Fruit fly (Drosophila melanogaster) whole organism, embryonic: Measurements from ENCODE around the gene Tfb5.
A peak's percentile ranks its signal among the peaks of the same experiment; 100 is the strongest.

ENCODE experiments used
- Asciz ChIP-seq: fragments of 200-800 bp; sonication (Bioruptor generic); optimal IDR thresholded peaks from 2 replicates; lab custom pipeline; 2017; ENCODE audit warnings: missing biosample characterization, mild to moderate bottlenecking, missing genetic modification characterization, missing genetic modification reagents
- B-H1 ChIP-seq: fragments of 200-800 bp; sonication (Bioruptor generic); IDR thresholded peaks from 3 replicates; pipeline ENCODE4 v1.3.6; 2022; ENCODE audit warnings: missing biosample characterization, missing genetic modification characterization
- Bteb2 ChIP-seq: fragments of 200-800 bp; sonication (Bioruptor generic); optimal IDR thresholded peaks from 2 replicates; lab custom pipeline; 2016; ENCODE audit warnings: missing biosample characterization, missing genetic modification characterization
- CG11696 ChIP-seq: fragments of 200-800 bp; sonication (Bioruptor generic); IDR thresholded peaks from 2 replicates; pipeline ENCODE4 v1.3.6; 2022; ENCODE audit warnings: missing biosample characterization, missing genetic modification characterization
- CG12104 ChIP-seq: fragments of 200-800 bp; sonication (Bioruptor generic); optimal IDR thresholded peaks from 3 replicates; lab custom pipeline; 2016; ENCODE audit warnings: missing biosample characterization, missing genetic modification characterization
- CG13123 ChIP-seq: fragments of 200-800 bp; sonication (Bioruptor generic); optimal IDR thresholded peaks from 2 replicates; lab custom pipeline; 2016; ENCODE audit warnings: missing biosample characterization, missing genetic modification characterization
- CG16779 ChIP-seq: fragments of 200-800 bp; sonication (Bioruptor generic); IDR thresholded peaks from 2 replicates; pipeline ENCODE4 v1.3.6; 2022; ENCODE audit warnings: missing biosample characterization, missing genetic modification characterization
- CG16863 ChIP-seq: fragments of 200-800 bp; sonication (Bioruptor generic); optimal IDR thresholded peaks from 3 replicates; lab custom pipeline; 2016; ENCODE audit warnings: missing biosample characterization, missing genetic modification characterization
- CG18011 ChIP-seq: fragments of 200-800 bp; sonication (Bioruptor generic); optimal IDR thresholded peaks from 2 replicates; lab custom pipeline; 2017; ENCODE audit warnings: missing biosample characterization, missing genetic modification characterization, mild to moderate bottlenecking, moderate library complexity, missing genotype
- CG2199 ChIP-seq: fragments of 200-800 bp; sonication (Bioruptor generic); IDR thresholded peaks from 3 replicates; pipeline ENCODE4 v1.3.6; 2022; ENCODE audit warnings: missing biosample characterization, missing genetic modification characterization
- CG2875 ChIP-seq: fragments of 200-800 bp; sonication (Bioruptor generic); optimal IDR thresholded peaks from 2 replicates; lab custom pipeline; 2017; ENCODE audit warnings: missing biosample characterization, mild to moderate bottlenecking, missing genetic modification characterization, missing genetic modification reagents
- CG3281 ChIP-seq: fragments of 200-800 bp; sonication (Bioruptor generic); optimal IDR thresholded peaks from 3 replicates; lab custom pipeline; 2017; ENCODE audit warnings: missing biosample characterization, mild to moderate bottlenecking, missing genetic modification characterization
- CG3847 ChIP-seq: fragments of 200-800 bp; sonication (Bioruptor generic); IDR thresholded peaks from 2 replicates; pipeline ENCODE4 v1.3.6; 2022; ENCODE audit warnings: missing biosample characterization, missing genetic modification characterization
- CG4360 ChIP-seq: fragments of 200-800 bp; sonication (Bioruptor generic); IDR thresholded peaks from 2 replicates; pipeline ENCODE4 v1.3.6; 2022; ENCODE audit warnings: missing biosample characterization, missing genetic modification characterization
- CG4854 ChIP-seq: fragments of 200-800 bp; sonication (Bioruptor generic); optimal IDR thresholded peaks from 2 replicates; lab custom pipeline; 2016; ENCODE audit warnings: missing biosample characterization, missing genetic modification characterization, inconsistent platforms
- CG5953 ChIP-seq: fragments of 200-800 bp; sonication (Bioruptor generic); IDR thresholded peaks from 2 replicates; pipeline ENCODE4 v1.3.6; 2022; ENCODE audit warnings: missing biosample characterization, missing genetic modification characterization
- CG6689 ChIP-seq: fragments of 200-800 bp; sonication (Bioruptor generic); IDR thresholded peaks from 2 replicates; pipeline ENCODE4 v1.3.6; 2022; ENCODE audit warnings: missing biosample characterization, missing genetic modification characterization
- CG6854 ChIP-seq: fragments of 200-800 bp; sonication (Bioruptor generic); optimal IDR thresholded peaks from 3 replicates; lab custom pipeline; 2017; ENCODE audit warnings: missing biosample characterization, mild to moderate bottlenecking, missing genetic modification characterization
- CG8944 ChIP-seq: fragments of 200-800 bp; sonication (Bioruptor generic); optimal IDR thresholded peaks from 3 replicates; lab custom pipeline; 2016; ENCODE audit warnings: missing biosample characterization, missing genetic modification characterization
- CG9817 ChIP-seq: fragments of 200-800 bp; sonication (Bioruptor generic); optimal IDR thresholded peaks from 2 replicates; lab custom pipeline; 2018; ENCODE audit warnings: missing biosample characterization, mild to moderate bottlenecking, missing genetic modification characterization, moderate library complexity
- Deaf1 ChIP-seq: fragments of 200-800 bp; optimal IDR thresholded peaks from 3 replicates; lab custom pipeline; 2019; ENCODE audit warnings: missing biosample characterization, mild to moderate bottlenecking, missing genetic modification characterization, moderate library complexity
- Doc2 ChIP-seq: fragments of 200-800 bp; sonication (Bioruptor generic); IDR thresholded peaks from 2 replicates; pipeline ENCODE4 v1.3.6; 2022; ENCODE audit warnings: missing biosample characterization, missing genetic modification characterization
- Dp ChIP-seq: fragments of 200-800 bp; sonication (Bioruptor generic); optimal IDR thresholded peaks from 2 replicates; lab custom pipeline; 2018; ENCODE audit warnings: missing biosample characterization, mild to moderate bottlenecking, missing genetic modification characterization, moderate library complexity
- Ets97D ChIP-seq: fragments of 200-800 bp; sonication (Bioruptor generic); optimal IDR thresholded peaks from 3 replicates; lab custom pipeline; 2016; ENCODE audit warnings: missing biosample characterization, missing genetic modification characterization
- HLHmδ ChIP-seq: fragments of 200-800 bp; sonication (Bioruptor generic); optimal IDR thresholded peaks from 2 replicates; lab custom pipeline; 2018; ENCODE audit warnings: missing biosample characterization, mild to moderate bottlenecking, missing genetic modification characterization, moderate library complexity
- Jarid2 ChIP-seq: fragments of 200-800 bp; sonication (Bioruptor generic); optimal IDR thresholded peaks from 3 replicates; lab custom pipeline; 2017; ENCODE audit warnings: mild to moderate bottlenecking, missing biosample characterization, missing genetic modification reagents, missing genetic modification characterization
- MBD-R2 ChIP-seq: fragments of 200-800 bp; sonication (Bioruptor generic); IDR thresholded peaks from 2 replicates; pipeline ENCODE4 v1.3.6; 2022; ENCODE audit warnings: missing biosample characterization, missing genetic modification characterization
- ac ChIP-seq: fragments of 200-800 bp; sonication (Bioruptor generic); optimal IDR thresholded peaks from 3 replicates; lab custom pipeline; 2017; ENCODE audit warnings: missing biosample characterization, mild to moderate bottlenecking, missing genetic modification characterization
- crol ChIP-seq: fragments of 200-800 bp; sonication (Bioruptor generic); IDR thresholded peaks from 2 replicates; pipeline ENCODE4 v1.3.6; 2022; ENCODE audit warnings: missing biosample characterization, missing genetic modification characterization
- eyg ChIP-seq: fragments of 200-800 bp; sonication (Bioruptor generic); optimal IDR thresholded peaks from 3 replicates; lab custom pipeline; 2016; ENCODE audit warnings: missing biosample characterization, missing genetic modification characterization
- gro ChIP-seq: fragments of 200-800 bp; sonication (Bioruptor generic); optimal IDR thresholded peaks from 2 replicates; lab custom pipeline; 2016; ENCODE audit warnings: missing biosample characterization, missing genetic modification characterization
- gsb ChIP-seq: fragments of 200-800 bp; sonication (Bioruptor generic); IDR thresholded peaks from 2 replicates; pipeline ENCODE4 v1.3.6; 2022; ENCODE audit warnings: missing biosample characterization, missing genetic modification characterization
- gt ChIP-seq: fragments of 200-800 bp; sonication (Bioruptor generic); IDR thresholded peaks from 2 replicates; pipeline ENCODE4 v1.3.6; 2022; ENCODE audit warnings: missing biosample characterization, missing genetic modification characterization
- hbn ChIP-seq: fragments of 200-800 bp; sonication (Bioruptor generic); IDR thresholded peaks from 2 replicates; pipeline ENCODE4 v1.3.6; 2022; ENCODE audit warnings: missing biosample characterization, missing genetic modification characterization; ENCODE audit not compliant: partially characterized antibody
- insv ChIP-seq, 2 experiments: fragments of 200-800 bp; sonication (Bioruptor generic); optimal IDR thresholded peaks; 3 replicates each; lab custom pipeline; 2016 to 2018; ENCODE audit warnings: missing biosample characterization in 2 of 2, missing genetic modification characterization in 2 of 2
- kah ChIP-seq: fragments of 200-800 bp; sonication (Bioruptor generic); optimal IDR thresholded peaks from 2 replicates; lab custom pipeline; 2018; ENCODE audit warnings: missing biosample characterization, mild to moderate bottlenecking, missing genetic modification characterization
- klu ChIP-seq: fragments of 200-800 bp; sonication (Bioruptor generic); IDR thresholded peaks from 2 replicates; pipeline ENCODE4 v1.3.6; 2022; ENCODE audit warnings: missing biosample characterization, missing genetic modification characterization
- lilli ChIP-seq: fragments of 200-800 bp; sonication (Bioruptor generic); optimal IDR thresholded peaks from 3 replicates; lab custom pipeline; 2016; ENCODE audit warnings: missing biosample characterization, missing genetic modification characterization
- lola ChIP-seq, 3 experiments: fragments of >200 bp in 2 of 3; fragments of 200-800 bp in 1 of 3; sonication (Bioruptor generic) in 1 of 3; optimal IDR thresholded peaks; 2 replicates each; lab custom pipeline; 2017 to 2019; ENCODE audit warnings: missing biosample characterization in 3 of 3, missing genetic modification characterization in 3 of 3, mild to moderate bottlenecking in 1 of 3, moderate library complexity in 1 of 3
- mam ChIP-seq: fragments of 200-800 bp; sonication (Bioruptor generic); optimal IDR thresholded peaks from 3 replicates; lab custom pipeline; 2016; ENCODE audit warnings: missing biosample characterization, missing genetic modification characterization
- nerfin-1 ChIP-seq: fragments of 200-800 bp; sonication (Bioruptor generic); optimal IDR thresholded peaks from 3 replicates; lab custom pipeline; 2019; ENCODE audit warnings: missing biosample characterization, mild to moderate bottlenecking, missing genetic modification characterization, moderate library complexity
- odd ChIP-seq: fragments of 200-800 bp; sonication (Bioruptor generic); optimal IDR thresholded peaks from 2 replicates; lab custom pipeline; 2017; ENCODE audit warnings: missing biosample characterization, mild to moderate bottlenecking, missing genetic modification characterization
- org-1 ChIP-seq: fragments of 200-800 bp; sonication (Bioruptor generic); optimal IDR thresholded peaks from 2 replicates; lab custom pipeline; 2017; ENCODE audit warnings: missing biosample characterization, missing genetic modification characterization
- peb ChIP-seq: fragments of 200-800 bp; sonication (Bioruptor generic); IDR thresholded peaks from 2 replicates; pipeline ENCODE4 v1.3.6; 2022; ENCODE audit warnings: missing biosample characterization, missing genetic modification characterization
- pfk ChIP-seq: fragments of 200-800 bp; sonication (Bioruptor generic); optimal IDR thresholded peaks from 2 replicates; lab custom pipeline; 2018; ENCODE audit warnings: missing biosample characterization, mild to moderate bottlenecking, missing genetic modification characterization, moderate library complexity
- pzg ChIP-seq: fragments of 200-800 bp; sonication (Bioruptor generic); optimal IDR thresholded peaks from 3 replicates; lab custom pipeline; 2018; ENCODE audit warnings: missing biosample characterization, mild to moderate bottlenecking, missing genetic modification characterization, moderate library complexity
- sd ChIP-seq: fragments of 200-800 bp; sonication (Bioruptor generic); optimal IDR thresholded peaks from 3 replicates; lab custom pipeline; 2018; ENCODE audit warnings: missing biosample characterization, mild to moderate bottlenecking, missing genetic modification characterization, moderate library complexity
- sima ChIP-seq: fragments of 200-800 bp; sonication (Bioruptor generic); optimal IDR thresholded peaks from 2 replicates; lab custom pipeline; 2016; ENCODE audit warnings: missing biosample characterization, missing genetic modification characterization
- slp2 ChIP-seq: fragments of 200-800 bp; sonication (Bioruptor generic); optimal IDR thresholded peaks from 2 replicates; lab custom pipeline; 2016; ENCODE audit warnings: missing biosample characterization, missing genetic modification characterization
- tio ChIP-seq: fragments of 200-800 bp; sonication (Bioruptor generic); optimal IDR thresholded peaks from 2 replicates; lab custom pipeline; 2017; ENCODE audit warnings: missing biosample characterization, missing genetic modification characterization, inconsistent platforms
- toy ChIP-seq: fragments of 200-800 bp; sonication (Bioruptor generic); IDR thresholded peaks from 2 replicates; pipeline ENCODE4 v1.3.6; 2022; ENCODE audit warnings: missing biosample characterization, missing genetic modification characterization

The Tfb5 gene

dm6 chr2L:4976988-4977551 lies 33.6 kb downstream of the Tfb5 start, which contains the start of the genes Gmd and CG3792 (continued):
- TF ChIP-seq CG6854 (GFP tag; lab: Kevin White, UChicago) (peak; percentile 79), pfk (peak; percentile 56), HLHmδ (no peak), toy (GFP tag; lab: Robert Waterston, UW) (peak; percentile 90), lilli (peak; percentile 98), CG2199 (GFP tag; lab: Robert Waterston, UW) (peak; percentile 81; the same call in 1 of the 3 replicates), CG3847 (GFP tag; lab: Robert Waterston, UW) (peak; percentile 97), CG16863 (GFP tag; lab: Kevin White, UChicago) (peak; percentile 95), MBD-R2 (peak; percentile 97), pzg (GFP tag; lab: Kevin White, UChicago) (peak; percentile 57), CG11696 (GFP tag; lab: Robert Waterston, UW) (peak; percentile 89), Asciz (GFP tag; lab: Kevin White, UChicago) (no peak), Deaf1 (no peak), ac (GFP tag; lab: Kevin White, UChicago) (peak; percentile 73), CG13123 (GFP tag; lab: Kevin White, UChicago) (peak; percentile 92), B-H1 (peak; percentile 95), sima (GFP tag; lab: Kevin White, UChicago) (peak; percentile 77), CG8944 (peak; percentile 94), gt (peak; percentile 87), gro (GFP tag; lab: Kevin White, UChicago) (peak; percentile 87), tio (GFP tag; lab: Kevin White, UChicago) (no peak), CG4360 (GFP tag; lab: Robert Waterston, UW) (peak; percentile 70), insv (GFP tag; optimal IDR thresholded peaks at IDR 0.05; lab: Kevin White, UChicago) (peak in 1 of 2 experiments; percentile 77), CG2875 (GFP tag; lab: Kevin White, UChicago) (peak; percentile 88), CG4854 (GFP tag; lab: Kevin White, UChicago) (peak; percentile 95), peb (GFP tag; lab: Robert Waterston, UW) (peak; percentile 96), CG3281 (GFP tag; lab: Kevin White, UChicago) (peak; percentile 95), odd (GFP tag; lab: Kevin White, UChicago) (peak; percentile 91), CG6689 (peak; percentile 97), Jarid2 (GFP tag; lab: Kevin White, UChicago) (no peak), CG16779 (GFP tag; lab: Robert Waterston, UW) (peak; percentile 89), hbn (GFP tag; lab: Robert Waterston, UW) (peak; percentile 81), CG12104 (GFP tag; lab: Kevin White, UChicago) (peak; percentile 93), sd (tag; lab: Kevin White, UChicago) (peak; percentile 93), crol (GFP tag; lab: Robert Waterston, UW) (peak; percentile 62), nerfin-1 (peak; percentile 93), CG9817 (tag; lab: Kevin White, UChicago) (peak; percentile 92), gsb (GFP tag; lab: Robert Waterston, UW) (peak; percentile 91), klu (GFP tag; lab: Robert Waterston, UW) (peak; percentile 95), eyg (GFP tag; lab: Kevin White, UChicago) (peak; percentile 67), CG18011 (peak; percentile 84), org-1 (GFP tag; lab: Kevin White, UChicago) (peak; percentile 91), slp2 (GFP tag; lab: Kevin White, UChicago) (peak; percentile 94), CG5953 (GFP tag; lab: Robert Waterston, UW) (peak; percentile 93), mam (GFP tag; lab: Kevin White, UChicago) (peak; percentile 97), Ets97D (GFP tag; lab: Kevin White, UChicago) (peak; percentile 87), Doc2 (GFP tag; lab: Robert Waterston, UW) (peak; percentile 82), Dp (peak; percentile 22), kah (peak; percentile 87), Bteb2 (GFP tag; lab: Kevin White, UChicago) (peak; percentile 94), lola (GFP tag; optimal IDR thresholded peaks at IDR 0.05; lab: Kevin White, UChicago) (peak in 1 of 3 experiments; percentile 97)
